Worm (Caenorhabditis elegans) whole organism, early embryonic: ENCODE measurements around the gene clec-228.

Experiments
- F13C5.2 ChIP-seq: sonication (generic microtip); optimal IDR thresholded peaks from 2 replicates; lab custom pipeline; 2017; ENCODE audit warnings: mild to moderate bottlenecking, missing genetic modification characterization, inconsistent platforms, missing compliant biosample characterization
- ama-1 ChIP-seq: fragments of 150-350 bp; optimal IDR thresholded peaks from 2 replicates; lab custom pipeline; 2014
- ceh-13 ChIP-seq: fragments of 200-800 bp; sonication (Bioruptor generic); optimal IDR thresholded peaks from 2 replicates; lab custom pipeline; 2018; ENCODE audit warnings: mild to moderate bottlenecking, missing genetic modification characterization, missing compliant biosample characterization
- ceh-36 ChIP-seq: sonication (generic microtip); optimal IDR thresholded peaks from 2 replicates; lab custom pipeline; 2016; ENCODE audit warnings: missing genetic modification characterization, inconsistent platforms, missing compliant biosample characterization
- ets-7 ChIP-seq: sonication (generic microtip); optimal IDR thresholded peaks from 2 replicates; lab custom pipeline; 2016; ENCODE audit warnings: missing genotype, missing genetic modification characterization, missing compliant biosample characterization
- hnd-1 ChIP-seq: sonication (generic microtip); optimal IDR thresholded peaks from 2 replicates; lab custom pipeline; 2016; ENCODE audit warnings: missing genetic modification characterization, missing compliant biosample characterization
- pes-1 ChIP-seq: fragments of 200-800 bp; sonication (Bioruptor generic); IDR thresholded peaks from 2 replicates; pipeline ENCODE4 v1.3.6; 2022; ENCODE audit warnings: missing genetic modification reagents, missing genetic modification characterization, missing compliant biosample characterization
- scrt-1 ChIP-seq: fragments of 200-800 bp; sonication (Bioruptor generic); IDR thresholded peaks from 2 replicates; pipeline ENCODE4 v1.3.6; 2022; ENCODE audit warnings: missing genetic modification characterization, missing compliant biosample characterization
- sea-1 ChIP-seq: fragments of 200-800 bp; sonication (Bioruptor generic); conservative IDR thresholded peaks from 2 replicates; pipeline ENCODE4 v1.3.6; 2022; ENCODE audit warnings: missing genetic modification characterization, missing compliant biosample characterization
- tbx-11 ChIP-seq: fragments of 200-800 bp; sonication (Bioruptor generic); IDR thresholded peaks from 2 replicates; pipeline ENCODE4 v1.3.6; 2022; ENCODE audit warnings: missing genetic modification characterization, missing compliant biosample characterization
- tbx-37 ChIP-seq: fragments of 200-800 bp; sonication (Bioruptor generic); conservative IDR thresholded peaks from 2 replicates; pipeline ENCODE4 v1.3.6; 2022; ENCODE audit warnings: missing genetic modification reagents, missing genetic modification characterization, missing compliant biosample characterization
- tra-4 ChIP-seq: sonication (generic microtip); optimal IDR thresholded peaks from 2 replicates; lab custom pipeline; 2017; ENCODE audit warnings: missing genetic modification characterization, missing compliant biosample characterization

DNA sequence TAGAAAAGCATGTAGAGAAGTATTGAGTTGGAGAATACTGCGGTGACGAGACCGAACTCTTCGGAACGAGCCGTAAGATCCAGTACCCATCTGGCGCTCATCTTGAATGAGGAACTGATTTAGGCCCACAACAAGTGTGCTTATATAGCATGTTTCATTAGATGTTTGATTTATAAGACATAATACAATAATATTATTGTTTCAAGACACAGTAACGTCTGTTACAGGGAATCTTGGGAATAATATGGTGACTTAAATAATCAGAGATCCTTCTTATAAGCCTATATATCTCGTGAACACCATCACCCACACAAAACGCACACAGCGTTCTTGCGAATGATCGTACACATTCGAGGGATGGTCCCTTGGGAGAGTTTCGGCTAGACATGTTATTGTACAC is 44.5 kb upstream of the clec-228 start, which contains the start of gene str-88:
- no peak for TF ChIP-seq ama-1 (lab: Kevin White, UChicago)
- no peak for TF ChIP-seq tbx-11 (GFP tag; lab: Robert Waterston, UW)
- TF ChIP-seq sea-1 (GFP tag; lab: Robert Waterston, UW) = no peak
- no peak for TF ChIP-seq hnd-1
- TF ChIP-seq ets-7 (tag; lab: Kevin White, UChicago) = no peak
- TF ChIP-seq scrt-1 (GFP tag; lab: Robert Waterston, UW) = no peak
- no peak for TF ChIP-seq F13C5.2 (tag; lab: Kevin White, UChicago)
- TF ChIP-seq pes-1 (GFP tag; lab: Robert Waterston, UW) = no peak
- no peak for TF ChIP-seq ceh-13 (GFP tag; lab: Kevin White, UChicago)
- no peak for TF ChIP-seq tbx-37 (GFP tag; lab: Robert Waterston, UW)
- no peak for TF ChIP-seq ceh-36 (tag; lab: Kevin White, UChicago)
- TF ChIP-seq tra-4 (tag; lab: Kevin White, UChicago) = no peak
